Fruit fly (Drosophila melanogaster) Kc167 (cell line): ENCODE data around the gene CG33679.

Experiments used
- Myc ChIP-seq: fragments of >200 bp; optimal IDR thresholded peaks from 2 replicates; lab custom pipeline; 2017; ENCODE audit warnings: missing external identifiers
- Sin3A ChIP-seq: fragments of >200 bp; optimal IDR thresholded peaks from 2 replicates; lab custom pipeline; 2018; ENCODE audit warnings: missing external identifiers
- h ChIP-seq: fragments of >200 bp; optimal IDR thresholded peaks from 3 replicates; lab custom pipeline; 2018; ENCODE audit warnings: missing external identifiers
- insv ChIP-seq: fragments of >200 bp; optimal IDR thresholded peaks from 3 replicates; lab custom pipeline; 2018; ENCODE audit warnings: missing external identifiers
- psq ChIP-seq: fragments of >200 bp; optimal IDR thresholded peaks from 2 replicates; lab custom pipeline; 2017; ENCODE audit warnings: missing external identifiers
- ttk ChIP-seq: sonication (Bioruptor generic); optimal IDR thresholded peaks from 2 replicates; lab custom pipeline; 2017; ENCODE audit warnings: missing external identifiers

DNA sequence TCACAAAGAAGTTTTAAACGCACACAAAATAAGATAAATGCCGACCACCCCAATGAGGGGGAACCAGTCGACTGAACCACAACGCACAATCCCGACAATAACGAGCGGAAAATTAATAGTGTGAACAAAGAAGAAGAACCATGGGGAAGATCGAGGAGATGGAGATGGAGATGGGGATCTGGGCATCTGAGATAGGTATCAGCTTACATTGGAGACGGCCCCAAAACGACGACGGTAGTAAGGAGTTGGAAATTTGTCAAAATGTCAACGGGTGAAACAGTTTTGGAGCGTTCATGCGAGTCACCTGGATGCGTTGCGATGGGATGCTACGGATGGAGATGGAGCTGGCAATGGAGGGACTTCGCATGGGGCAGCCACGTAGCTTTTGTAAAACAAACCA lies 49.1 kb downstream of the CG33679 start:
- TF ChIP-seq ttk (lab: Kevin White, UChicago) (no peak), h (no peak), Myc (no peak), psq (lab: Kevin White, UChicago) (no peak), insv (lab: Kevin White, UChicago) (no peak), Sin3A (no peak)
